Fruit fly (Drosophila melanogaster): ENCODE results near the gene gudu.

gudu gene

DNA sequence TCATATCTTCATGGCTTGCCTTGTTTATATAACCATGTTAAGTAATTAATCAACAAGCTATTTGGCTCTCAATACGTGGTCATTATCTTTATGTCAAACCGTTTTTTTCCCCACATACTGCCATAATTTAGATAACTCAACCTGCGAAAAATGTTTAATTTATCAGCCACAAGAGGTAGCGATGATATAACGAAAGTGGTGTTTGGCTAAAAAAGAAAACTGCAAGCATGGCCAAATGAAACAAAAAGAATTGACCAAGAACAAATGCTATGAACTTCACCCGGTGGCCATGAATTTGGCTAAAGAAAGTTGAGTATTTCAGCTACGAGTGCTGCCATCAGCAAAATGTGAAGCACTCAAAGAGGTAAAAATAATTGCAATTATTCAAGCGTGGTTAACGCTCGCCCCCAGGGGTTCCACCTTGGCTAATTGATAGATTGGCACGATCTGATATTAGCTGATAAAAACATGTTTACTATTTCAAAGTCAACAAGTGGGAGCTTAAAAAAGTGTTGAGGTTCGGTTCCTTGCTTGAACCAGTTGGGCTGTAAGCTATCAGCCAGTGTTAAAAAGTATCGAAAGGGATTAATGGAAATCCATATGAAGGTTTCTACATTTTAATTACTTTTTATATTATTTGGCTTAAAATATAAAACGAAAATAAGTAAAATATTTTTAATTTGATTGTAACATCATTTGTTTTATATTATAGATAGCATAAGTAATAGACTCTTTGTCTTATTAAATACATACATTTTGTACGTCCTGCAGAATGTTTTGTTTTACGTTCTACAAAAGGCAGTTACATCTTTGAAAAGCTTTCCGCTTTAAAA lies 48.4 kb downstream of the gudu start (continued):
- TF ChIP-seq Met (GFP tag; optimal IDR thresholded peaks at IDR 0.05) (no peak), CG6163 (GFP tag; IDR thresholded peaks at IDR 0.05) (peak; percentile 42; the same call in 2 of the 3 replicates), Eip93F (GFP tag; optimal IDR thresholded peaks at IDR 0.05) (no peak), Hr39 (GFP tag; optimal IDR thresholded peaks at IDR 0.05) (no peak), CG16779 (tag; optimal IDR thresholded peaks at IDR 0.05) (no peak), CG9139 (GFP tag; optimal IDR thresholded peaks at IDR 0.05) (no peak), Sox102F (GFP tag; optimal IDR thresholded peaks at IDR 0.05) (no peak), CG10631 (GFP tag; optimal IDR thresholded peaks at IDR 0.05) (peak; percentile 60), net (GFP tag; optimal IDR thresholded peaks at IDR 0.05) (no peak), acj6 (GFP tag; optimal IDR thresholded peaks at IDR 0.05) (peak; percentile 37), CG3919 (GFP tag; optimal IDR thresholded peaks at IDR 0.05) (peak; percentile 1), CG6808 (GFP tag; optimal IDR thresholded peaks at IDR 0.05) (no peak), CG34406 (GFP tag; optimal IDR thresholded peaks at IDR 0.05) (no peak), CG10669 (GFP tag; optimal IDR thresholded peaks at IDR 0.05) (peak; percentile 35), vri (GFP tag; optimal IDR thresholded peaks at IDR 0.05) (peak; percentile 86), CG4318 (GFP tag; optimal IDR thresholded peaks at IDR 0.05) (no peak), esn (GFP tag; optimal IDR thresholded peaks at IDR 0.05) (no peak), pdm3 (GFP tag; optimal IDR thresholded peaks at IDR 0.05) (no peak), achi (GFP tag; optimal IDR thresholded peaks at IDR 0.05) (peak; percentile 2), CG31627 (GFP tag; optimal IDR thresholded peaks at IDR 0.05) (no peak), CG32006 (GFP tag; optimal IDR thresholded peaks at IDR 0.05) (no peak), CG6276 (GFP tag; optimal IDR thresholded peaks at IDR 0.05) (no peak), CG6854 (GFP tag; optimal IDR thresholded peaks at IDR 0.05) (no peak), spab (GFP tag; optimal IDR thresholded peaks at IDR 0.05) (no peak), CG8119 (GFP tag; IDR thresholded peaks at IDR 0.05) (no peak), Eip75B (GFP tag; optimal IDR thresholded peaks at IDR 0.05) (no peak), fkh (GFP tag; optimal IDR thresholded peaks at IDR 0.05) (peak; percentile 98), Hr38 (GFP tag; optimal IDR thresholded peaks at IDR 0.05) (peak; percentile 64), lz (GFP tag; optimal IDR thresholded peaks at IDR 0.05) (no peak), Hr4 (GFP tag; optimal IDR thresholded peaks at IDR 0.05) (no peak)

DNA sequence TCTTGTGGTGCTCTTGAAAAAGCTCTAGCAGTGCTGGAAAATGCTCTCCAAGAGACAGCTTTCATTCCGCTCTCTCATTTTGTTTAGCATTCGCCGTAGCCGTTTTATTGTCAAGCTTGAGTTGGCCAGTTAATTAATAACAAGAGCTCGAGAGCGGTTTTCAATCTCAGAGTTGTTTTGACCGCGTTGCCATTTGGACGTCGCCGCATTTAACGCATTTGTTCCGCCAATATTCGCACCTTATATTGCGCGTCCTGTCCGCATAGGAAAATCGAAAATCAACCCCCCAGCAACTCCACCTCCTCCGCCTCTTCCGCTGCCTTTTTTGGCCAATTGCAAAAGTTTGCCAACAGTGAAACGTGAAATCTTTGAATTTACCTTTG lies 49.0 kb downstream of the gudu start, which contains the start of gene CG5973:
TSS of gene CG5973 (plus strand) at position 168 of the 383 bp plus-strand sequence.
- peak; percentile 37; the same call in 1 of the 3 replicates for TF ChIP-seq CG8119 (GFP tag; IDR thresholded peaks at IDR 0.05)
- TF ChIP-seq acj6 (GFP tag; optimal IDR thresholded peaks at IDR 0.05) = no peak
- TF ChIP-seq salr (GFP tag; optimal IDR thresholded peaks at IDR 0.05) = no peak
- no peak for TF ChIP-seq cyc (GFP tag; optimal IDR thresholded peaks at IDR 0.05)
- TF ChIP-seq CG7368 (GFP tag; optimal IDR thresholded peaks at IDR 0.05) = no peak
- TF ChIP-seq esn (GFP tag; optimal IDR thresholded peaks at IDR 0.05) = no peak
- TF ChIP-seq vri (GFP tag; optimal IDR thresholded peaks at IDR 0.05) = no peak
- no peak for TF ChIP-seq Ets21C (GFP tag; optimal IDR thresholded peaks at IDR 0.05)
- peak; percentile 23 for TF ChIP-seq CG6854 (GFP tag; optimal IDR thresholded peaks at IDR 0.05)
- peak; percentile 15 for TF ChIP-seq CG1621 (tag; optimal IDR thresholded peaks at IDR 0.05)
- no peak for TF ChIP-seq fkh (GFP tag; optimal IDR thresholded peaks at IDR 0.05)
- no peak for TF ChIP-seq CG34406 (GFP tag; optimal IDR thresholded peaks at IDR 0.05)
- TF ChIP-seq lz (GFP tag; optimal IDR thresholded peaks at IDR 0.05) = no peak
- no peak for TF ChIP-seq CG4318 (GFP tag; optimal IDR thresholded peaks at IDR 0.05)
- no peak for TF ChIP-seq Smox (GFP tag; optimal IDR thresholded peaks at IDR 0.05)
- no peak for TF ChIP-seq Gug (GFP tag; IDR thresholded peaks at IDR 0.05)
- peak; percentile 47 for TF ChIP-seq CG9139 (GFP tag; optimal IDR thresholded peaks at IDR 0.05)
- no peak for TF ChIP-seq Blimp-1 (GFP tag; optimal IDR thresholded peaks at IDR 0.05)
- TF ChIP-seq CG3032 (tag; optimal IDR thresholded peaks at IDR 0.05) = no peak
- peak; percentile 13 for TF ChIP-seq CG16779 (tag; optimal IDR thresholded peaks at IDR 0.05)
- TF ChIP-seq pdm3 (GFP tag; optimal IDR thresholded peaks at IDR 0.05) = no peak
- peak; percentile 1 for TF ChIP-seq Eip75B (GFP tag; optimal IDR thresholded peaks at IDR 0.05)
- no peak for TF ChIP-seq CG10631 (GFP tag; optimal IDR thresholded peaks at IDR 0.05)
- TF ChIP-seq CG11762 (GFP tag; optimal IDR thresholded peaks at IDR 0.05; ENCODE audit: insufficient read depth) = no peak
- TF ChIP-seq CG32006 (GFP tag; optimal IDR thresholded peaks at IDR 0.05) = peak; percentile 43
- TF ChIP-seq CG31627 (GFP tag; optimal IDR thresholded peaks at IDR 0.05) = no peak
- no peak for TF ChIP-seq CG6792 (GFP tag; optimal IDR thresholded peaks at IDR 0.05)
- TF ChIP-seq net (GFP tag; optimal IDR thresholded peaks at IDR 0.05) = peak; percentile 12
- TF ChIP-seq OdsH (GFP tag; optimal IDR thresholded peaks at IDR 0.05) = no peak
- no peak for TF ChIP-seq CG8632 (GFP tag; optimal IDR thresholded peaks at IDR 0.05)
- peak; percentile 17 for TF ChIP-seq svp (GFP tag)
- TF ChIP-seq fd59A (GFP tag; optimal IDR thresholded peaks at IDR 0.05) = no peak
- peak; percentile 18 for TF ChIP-seq CG6276 (GFP tag; optimal IDR thresholded peaks at IDR 0.05)
- no peak for TF ChIP-seq CG11294 (GFP tag; IDR thresholded peaks at IDR 0.05)
- TF ChIP-seq topi (GFP tag; optimal IDR thresholded peaks at IDR 0.05) = no peak
- no peak for TF ChIP-seq CG6808 (GFP tag; optimal IDR thresholded peaks at IDR 0.05)

All from whole organism, prepupa.